Fruit fly (Drosophila melanogaster): ENCODE data around the gene mIF2.

mIF2 gene

DNA sequence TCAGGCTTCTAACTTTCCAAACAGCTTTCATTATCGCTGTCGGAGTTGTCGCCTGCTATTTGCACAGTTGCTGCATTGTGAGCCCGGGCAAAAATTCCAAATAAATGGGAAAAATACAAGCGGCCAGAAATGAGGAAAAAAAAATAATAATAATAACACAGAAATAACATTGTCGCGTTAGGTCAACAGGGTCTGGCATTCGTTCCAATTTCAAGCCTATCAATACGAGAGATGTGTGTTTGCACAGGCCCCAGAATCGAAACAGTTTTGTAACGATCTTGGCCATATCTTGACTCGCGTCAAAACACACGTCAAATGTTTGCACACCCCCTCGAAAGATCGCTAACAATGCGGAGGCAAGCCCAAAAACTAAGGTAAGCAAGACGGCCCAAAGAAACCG is 11.8 kb upstream of the mIF2 start (continued):
- TF ChIP-seq zfh2 (GFP tag; optimal IDR thresholded peaks at IDR 0.05) (no peak), CG11085 (GFP tag; IDR thresholded peaks at IDR 0.05) (no peak), Nf-YA (GFP tag; IDR thresholded peaks at IDR 0.05) (no peak), mld (GFP tag; IDR thresholded peaks at IDR 0.05; ENCODE audit: partially characterized antibody) (no peak), ems (GFP tag; optimal IDR thresholded peaks at IDR 0.05) (no peak), CG11456 (GFP tag; IDR thresholded peaks at IDR 0.05) (0 out of 3 replicates have a peak, but pooled peaks have one; percentile 40), CG7745 (tag; optimal IDR thresholded peaks at IDR 0.05) (no peak), CG2199 (GFP tag; IDR thresholded peaks at IDR 0.05) (no peak), Dfd (GFP tag; optimal IDR thresholded peaks at IDR 0.05) (no peak), ftz-f1 (GFP tag; optimal IDR thresholded peaks at IDR 0.05) (no peak), gce (GFP tag; IDR thresholded peaks at IDR 0.05) (no peak), CG8089 (GFP tag; optimal IDR thresholded peaks at IDR 0.05) (no peak), CG13296 (GFP tag; optimal IDR thresholded peaks at IDR 0.05) (peak; percentile 58), CG10959 (GFP tag; IDR thresholded peaks at IDR 0.05) (0 out of 2 replicates have a peak, but pooled peaks have one; percentile 32), CG3726 (GFP tag; IDR thresholded peaks at IDR 0.05) (no peak), fd102C (GFP tag; optimal IDR thresholded peaks at IDR 0.05) (no peak), Poxn (GFP tag; IDR thresholded peaks at IDR 0.05) (no peak), CG18619 (GFP tag; optimal IDR thresholded peaks at IDR 0.05) (no peak), disco-r (GFP tag; optimal IDR thresholded peaks at IDR 0.05) (no peak), Stat92E (GFP tag; optimal IDR thresholded peaks at IDR 0.05) (no peak), gro (GFP tag; optimal IDR thresholded peaks at IDR 0.05) (no peak), CG32767 (GFP tag; IDR thresholded peaks at IDR 0.05) (no peak), odd (GFP tag; optimal IDR thresholded peaks at IDR 0.05) (peak; percentile 50), CG6272 (GFP tag; IDR thresholded peaks at IDR 0.05) (no peak), sqz (GFP tag; optimal IDR thresholded peaks at IDR 0.05) (no peak), Hey (tag; optimal IDR thresholded peaks at IDR 0.05) (no peak), cato (GFP tag; optimal IDR thresholded peaks at IDR 0.05; ENCODE audit: borderline replicate concordance) (no peak), tap (tag; optimal IDR thresholded peaks at IDR 0.05) (no peak), org-1 (GFP tag; optimal IDR thresholded peaks at IDR 0.05) (peak; percentile 28), CG7372 (GFP tag; IDR thresholded peaks at IDR 0.05) (no peak), CG9215 (GFP tag; IDR thresholded peaks at IDR 0.05) (no peak), CG15479 (GFP tag; optimal IDR thresholded peaks at IDR 0.05) (no peak), NK7.1 (GFP tag; optimal IDR thresholded peaks at IDR 0.05) (no peak), crol (GFP tag; IDR thresholded peaks at IDR 0.05) (no peak), Awh (GFP tag; IDR thresholded peaks at IDR 0.05) (peak; percentile 52; the same call in 1 of the 2 replicates), Hand (GFP tag; optimal IDR thresholded peaks at IDR 0.05) (peak; percentile 9), CG2889 (GFP tag; IDR thresholded peaks at IDR 0.05) (no peak), repo (GFP tag; optimal IDR thresholded peaks at IDR 0.05) (no peak), CG7786 (GFP tag; optimal IDR thresholded peaks at IDR 0.05) (no peak), HHEX (GFP tag; optimal IDR thresholded peaks at IDR 0.05) (peak; percentile 59), Trl (optimal IDR thresholded peaks at IDR 0.05) (no peak), Trl (GFP tag; optimal IDR thresholded peaks at IDR 0.05) (no peak), Blimp-1 (GFP tag; optimal IDR thresholded peaks at IDR 0.05) (peak; percentile 38), fd3F (GFP tag; optimal IDR thresholded peaks at IDR 0.05) (peak; percentile 44), C15 (GFP tag; IDR thresholded peaks at IDR 0.05) (no peak), CG3407 (GFP tag; optimal IDR thresholded peaks at IDR 0.05) (peak; percentile 12), CG1024 (GFP tag; IDR thresholded peaks at IDR 0.05) (peak; percentile 57; the same call in 1 of the 2 replicates), Ets97D (GFP tag; optimal IDR thresholded peaks at IDR 0.05) (no peak), NfI (GFP tag; optimal IDR thresholded peaks at IDR 0.05) (no peak), Dip3 (GFP tag; optimal IDR thresholded peaks at IDR 0.05) (no peak), Lpt (GFP tag; optimal IDR thresholded peaks at IDR 0.05) (no peak), bab2 (GFP tag; optimal IDR thresholded peaks at IDR 0.05) (peak; percentile 27), al (GFP tag; IDR thresholded peaks at IDR 0.05) (no peak)

Measured in whole organism, embryonic.